Worm (Caenorhabditis elegans) whole organism, young adult: Measurements from ENCODE around the gene F42C5.4.

Experiments
- C06A6.2 ChIP-seq: fragments of 200-800 bp; sonication (Bioruptor generic); conservative IDR thresholded peaks from 2 replicates; pipeline ENCODE4 v1.3.6; 2022; ENCODE audit warnings: missing genetic modification characterization, missing compliant biosample characterization
- D2030.7 ChIP-seq: fragments of 200-800 bp; sonication (Bioruptor generic); IDR thresholded peaks from 2 replicates; pipeline ENCODE4 v1.3.6; 2022; ENCODE audit warnings: missing genetic modification reagents, missing genetic modification characterization, missing compliant biosample characterization
- F23B12.7 ChIP-seq: sonication (generic microtip); optimal IDR thresholded peaks from 2 replicates; lab custom pipeline; 2017; ENCODE audit warnings: missing genetic modification characterization, mild to moderate bottlenecking, missing compliant biosample characterization, antibody characterized with exemption, moderate library complexity; ENCODE audit not compliant: insufficient read depth
- K12H6.12 ChIP-seq: fragments of 200-800 bp; sonication (Bioruptor generic); optimal IDR thresholded peaks from 2 replicates; lab custom pipeline; 2018; ENCODE audit warnings: mild to moderate bottlenecking, missing genetic modification characterization, missing compliant biosample characterization
- T26A5.8 ChIP-seq: sonication (generic microtip); optimal IDR thresholded peaks from 2 replicates; lab custom pipeline; 2016; ENCODE audit warnings: missing genetic modification characterization, missing compliant biosample characterization
- Y56A3A.18 ChIP-seq: fragments of 200-800 bp; sonication (Bioruptor generic); IDR thresholded peaks from 2 replicates; pipeline ENCODE4 v1.3.6; 2022; ENCODE audit warnings: missing genetic modification reagents, missing genetic modification characterization, missing compliant biosample characterization
- Y95B8A.8 ChIP-seq: fragments of 200-800 bp; sonication (Bioruptor generic); IDR thresholded peaks from 2 replicates; pipeline ENCODE4 v1.3.6; 2022; ENCODE audit warnings: missing genetic modification reagents, missing genetic modification characterization, missing compliant biosample characterization
- ama-1 ChIP-seq, 3 experiments: fragments of 150-350 bp in 1 of 3; sonication (generic microtip) in 2 of 3; optimal IDR thresholded peaks; 2 replicates each; lab custom pipeline; 2014 to 2018; ENCODE audit warnings: missing biosample characterization in 2 of 3, missing genetic modification characterization in 2 of 3, missing genetic modification reagents in 2 of 3
- attf-6 ChIP-seq: fragments of 200-800 bp; sonication (Bioruptor generic); IDR thresholded peaks from 2 replicates; pipeline ENCODE4 v1.3.6; 2022; ENCODE audit warnings: missing genetic modification reagents, missing genetic modification characterization, missing compliant biosample characterization
- cebp-1 ChIP-seq, 2 experiments: fragments of 200-800 bp in 1 of 2; sonication (Bioruptor generic) in 1 of 2; sonication (generic microtip) in 1 of 2; IDR thresholded peaks in 1 of 2; optimal IDR thresholded peaks in 1 of 2; 2 replicates each; pipeline versions ENCODE4 v1.3.6 to Lab custom; 2017 to 2022; ENCODE audit warnings: missing compliant biosample characterization in 2 of 2, missing genetic modification characterization in 2 of 2, mild to moderate bottlenecking in 1 of 2, missing genetic modification reagents in 1 of 2, moderate library complexity in 1 of 2
- chd-7 ChIP-seq: sonication (generic microtip); optimal IDR thresholded peaks from 2 replicates; lab custom pipeline; 2016; ENCODE audit warnings: mild to moderate bottlenecking, missing genetic modification characterization, moderate library complexity, missing compliant biosample characterization
- dox-1 ChIP-seq: fragments of 200-800 bp; sonication (Bioruptor generic); IDR thresholded peaks from 2 replicates; pipeline ENCODE4 v1.3.6; 2022; ENCODE audit warnings: missing genetic modification reagents, missing genetic modification characterization, missing compliant biosample characterization
- dpff-1 ChIP-seq: sonication (generic microtip); optimal IDR thresholded peaks from 2 replicates; lab custom pipeline; 2017; ENCODE audit warnings: mild to moderate bottlenecking, missing genetic modification characterization, missing compliant biosample characterization
- ekl-4 ChIP-seq: fragments of 200-800 bp; sonication (Bioruptor generic); IDR thresholded peaks from 2 replicates; pipeline ENCODE4 v1.3.6; 2022; ENCODE audit warnings: missing genetic modification reagents, missing genetic modification characterization, missing compliant biosample characterization
- hmg-1.2 ChIP-seq: fragments of 200-800 bp; sonication (Bioruptor generic); IDR thresholded peaks from 2 replicates; pipeline ENCODE4 v1.3.6; 2022; ENCODE audit warnings: missing genetic modification reagents, missing genetic modification characterization, missing compliant biosample characterization
- hmg-20 ChIP-seq: fragments of 200-800 bp; sonication (Bioruptor generic); IDR thresholded peaks from 2 replicates; pipeline ENCODE4 v1.3.6; 2022; ENCODE audit warnings: missing genetic modification reagents, missing genetic modification characterization, missing compliant biosample characterization
- hsf-1 ChIP-seq: fragments of 200-800 bp; sonication (Bioruptor generic); IDR thresholded peaks from 2 replicates; pipeline ENCODE4 v1.3.6; 2022; ENCODE audit warnings: missing genetic modification reagents, missing genetic modification characterization, missing compliant biosample characterization
- lin-40 ChIP-seq: sonication (generic microtip); optimal IDR thresholded peaks from 2 replicates; lab custom pipeline; 2016; ENCODE audit warnings: missing genetic modification characterization, mild to moderate bottlenecking, missing compliant biosample characterization, missing genotype, missing genetic modification reagents
- madf-8 ChIP-seq: fragments of 200-800 bp; sonication (Bioruptor generic); conservative IDR thresholded peaks from 2 replicates; pipeline ENCODE4 v1.3.6; 2022; ENCODE audit warnings: missing genetic modification reagents, missing genetic modification characterization, missing compliant biosample characterization
- mes-4 ChIP-seq: sonication (generic microtip); optimal IDR thresholded peaks from 2 replicates; lab custom pipeline; 2016; ENCODE audit warnings: missing genotype, missing genetic modification characterization, missing compliant biosample characterization
- mxl-1 ChIP-seq: sonication (generic microtip); optimal IDR thresholded peaks from 2 replicates; lab custom pipeline; 2016; ENCODE audit warnings: missing genetic modification characterization, missing compliant biosample characterization
- nfya-1 ChIP-seq: sonication (generic microtip); optimal IDR thresholded peaks from 2 replicates; lab custom pipeline; 2017; ENCODE audit warnings: antibody characterized with exemption, missing compliant biosample characterization, missing genetic modification characterization, borderline replicate concordance; ENCODE audit not compliant: insufficient read depth
- nfya-2 ChIP-seq: fragments of 200-800 bp; sonication (Bioruptor generic); IDR thresholded peaks from 2 replicates; pipeline ENCODE4 v1.3.6; 2022; ENCODE audit warnings: missing genetic modification reagents, missing genetic modification characterization, missing compliant biosample characterization
- nfyb-1 ChIP-seq: fragments of 200-800 bp; sonication (Bioruptor generic); IDR thresholded peaks from 2 replicates; pipeline ENCODE4 v1.3.6; 2022; ENCODE audit warnings: missing genetic modification reagents, missing genetic modification characterization, missing compliant biosample characterization
- nhr-27 ChIP-seq: fragments of 200-800 bp; sonication (Bioruptor generic); optimal IDR thresholded peaks from 2 replicates; lab custom pipeline; 2018; ENCODE audit warnings: mild to moderate bottlenecking, missing genetic modification characterization, moderate library complexity, missing compliant biosample characterization
- nhr-80 ChIP-seq: sonication (generic microtip); optimal IDR thresholded peaks from 2 replicates; lab custom pipeline; 2016; ENCODE audit warnings: missing genetic modification characterization, missing compliant biosample characterization
- rec-8 ChIP-seq, 2 experiments: sonication (generic microtip); optimal IDR thresholded peaks; 2 replicates each; lab custom pipeline; 2016; ENCODE audit warnings: mild to moderate bottlenecking in 2 of 2, missing genetic modification characterization in 2 of 2, missing genetic modification reagents in 2 of 2, missing genotype in 2 of 2, missing biosample characterization in 1 of 2, missing compliant biosample characterization in 1 of 2, moderate library complexity in 1 of 2
- repo-1 ChIP-seq: sonication (generic microtip); optimal IDR thresholded peaks from 2 replicates; lab custom pipeline; 2017; ENCODE audit warnings: mild to moderate bottlenecking, missing genetic modification characterization, missing compliant biosample characterization
- snpc-1.1 ChIP-seq: sonication (generic microtip); optimal IDR thresholded peaks from 2 replicates; lab custom pipeline; 2017; ENCODE audit warnings: missing genetic modification characterization, mild to moderate bottlenecking, missing compliant biosample characterization, antibody characterized with exemption, moderate library complexity, missing genotype, missing genetic modification reagents; ENCODE audit not compliant: insufficient read depth
- sptf-2 ChIP-seq: fragments of 200-800 bp; sonication (Bioruptor generic); optimal IDR thresholded peaks from 2 replicates; lab custom pipeline; 2018; ENCODE audit warnings: mild to moderate bottlenecking, missing genetic modification characterization, missing compliant biosample characterization
- tbp1 ChIP-seq: fragments of 200-800 bp; sonication (Bioruptor generic); optimal IDR thresholded peaks from 2 replicates; lab custom pipeline; 2018; ENCODE audit warnings: mild to moderate bottlenecking, missing genetic modification characterization, missing compliant biosample characterization
- ztf-18 ChIP-seq: sonication (generic microtip); optimal IDR thresholded peaks from 2 replicates; lab custom pipeline; 2016; ENCODE audit warnings: missing genotype, mild to moderate bottlenecking, missing genetic modification characterization, missing compliant biosample characterization

F42C5.4 gene

DNA sequence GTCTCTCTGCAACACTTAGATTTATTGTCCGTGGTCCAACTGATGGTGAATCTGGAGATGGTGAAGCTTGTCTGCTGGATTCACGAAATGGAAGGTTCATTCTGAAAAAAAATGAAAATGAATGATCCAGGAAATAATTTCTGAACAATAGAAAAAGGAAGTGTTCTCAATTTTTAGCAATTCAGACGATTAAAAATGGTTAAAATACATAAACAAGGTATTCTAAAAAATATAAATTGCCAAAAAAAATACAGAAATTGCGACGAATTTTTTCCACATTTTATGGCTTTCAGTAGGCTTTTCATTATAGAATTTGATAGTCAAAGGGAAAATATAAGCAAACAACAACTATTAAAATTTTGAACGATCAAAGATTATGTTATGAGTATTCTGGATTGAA lies 28.8 kb downstream of the F42C5.4 start, which contains the start of gene glb-2:
Gene glb-2, minus strand, starts transcription at position 101 of the 400 bp plus-strand sequence.
- TF ChIP-seq nfyb-1 (GFP tag; lab: Robert Waterston, UW) (no peak), sptf-2 (no peak), ekl-4 (GFP tag; lab: Robert Waterston, UW) (no peak), Y56A3A.18 (GFP tag; lab: Robert Waterston, UW) (no peak), lin-40 (tag; lab: Kevin White, UChicago) (no peak), madf-8 (GFP tag; lab: Robert Waterston, UW) (no peak), Y95B8A.8 (no peak), ztf-18 (tag; lab: Kevin White, UChicago) (no peak), snpc-1.1 (no peak), ama-1 (optimal IDR thresholded peaks at IDR 0.05; lab: Kevin White, UChicago) (no peak), ama-1 (GFP tag; optimal IDR thresholded peaks at IDR 0.05; lab: Kevin White, UChicago) (no peak), K12H6.12 (tag; lab: Kevin White, UChicago) (no peak)
- TF ChIP-seq, all 124 proteins: peak for 0

DNA sequence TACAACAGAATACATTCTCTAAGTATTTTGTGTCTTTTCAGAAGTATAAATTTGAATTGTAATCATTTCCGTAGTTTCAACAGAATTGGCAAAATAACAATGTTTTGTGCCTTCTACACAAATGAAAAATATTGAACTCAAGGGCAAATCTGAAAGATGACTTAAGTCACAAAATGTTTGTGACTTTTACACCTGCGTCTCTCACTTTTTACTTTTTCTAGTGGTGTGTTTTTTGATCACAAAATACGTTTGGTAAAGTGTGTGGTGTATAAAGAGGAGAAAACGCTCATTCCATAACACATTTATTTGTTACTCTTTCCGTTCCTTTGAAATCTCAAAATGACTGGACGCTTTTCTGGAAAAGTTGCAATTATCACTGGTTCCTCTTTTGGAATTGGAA lies 31.3 kb downstream of the F42C5.4 start, which contains the start of gene C06E4.3:
Gene C06E4.3, plus strand, starts transcription at position 289 of the 400 bp plus-strand sequence.
- TF ChIP-seq dpff-1 (tag; lab: Kevin White, UChicago), result no peak
- TF ChIP-seq T26A5.8 (tag; lab: Kevin White, UChicago), result no peak
- TF ChIP-seq nfya-1 (tag; lab: Kevin White, UChicago), result no peak
- no peak for TF ChIP-seq chd-7 (tag; lab: Kevin White, UChicago)
- no peak for TF ChIP-seq nhr-27 (tag; lab: Kevin White, UChicago)
- TF ChIP-seq hsf-1, result no peak
- no peak for TF ChIP-seq repo-1
- no peak for TF ChIP-seq attf-6 (GFP tag; lab: Robert Waterston, UW)
- TF ChIP-seq nfya-2 (GFP tag; lab: Robert Waterston, UW), result no peak
- no peak for TF ChIP-seq mes-4 (tag; lab: Kevin White, UChicago)
- TF ChIP-seq rec-8 (tag; optimal IDR thresholded peaks at IDR 0.05; lab: Kevin White, UChicago), result no peak
- TF ChIP-seq tbp1 (GFP tag; lab: Kevin White, UChicago), result no peak
- no peak for TF ChIP-seq mxl-1 (tag; lab: Kevin White, UChicago)
- TF ChIP-seq D2030.7 (GFP tag; lab: Robert Waterston, UW), result no peak
- no peak for TF ChIP-seq ama-1 (optimal IDR thresholded peaks at IDR 0.05; lab: Kevin White, UChicago)
- TF ChIP-seq ama-1 (GFP tag; optimal IDR thresholded peaks at IDR 0.05; lab: Kevin White, UChicago), result no peak
- TF ChIP-seq hmg-20 (GFP tag; lab: Robert Waterston, UW), result no peak
- no peak; the same call in 1 of the 2 replicates for TF ChIP-seq hmg-1.2 (GFP tag; lab: Robert Waterston, UW)
- no peak for TF ChIP-seq dox-1 (GFP tag; lab: Robert Waterston, UW)
- TF ChIP-seq F23B12.7 (tag; lab: Kevin White, UChicago), result no peak

DNA sequence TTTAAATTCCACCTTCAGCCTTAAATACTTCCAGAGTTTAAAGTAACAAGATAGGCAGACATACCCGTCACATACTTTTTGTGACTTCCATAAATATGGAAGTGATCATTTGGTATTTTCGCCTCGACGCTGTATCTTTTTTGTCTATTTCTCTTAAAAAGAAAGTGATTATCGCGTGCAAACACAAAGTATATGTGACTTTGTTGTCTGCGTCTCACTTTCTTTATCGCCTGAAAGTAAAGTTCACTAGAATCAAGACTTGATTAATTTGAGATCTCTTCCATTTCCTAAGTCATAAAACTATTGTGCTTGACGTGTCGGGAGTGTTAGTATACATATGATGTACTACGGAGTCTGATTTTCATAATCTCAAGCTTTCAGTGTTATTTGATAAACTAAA lies 33.7 kb downstream of the F42C5.4 start, which contains the start of gene C06E4.6:
Gene C06E4.6, minus strand, starts transcription at position 51 of the 400 bp plus-strand sequence.
- TF ChIP-seq cebp-1 (GFP tag; IDR thresholded peaks at IDR 0.05; lab: Robert Waterston, UW), result no peak
- no peak for TF ChIP-seq cebp-1 (tag; optimal IDR thresholded peaks at IDR 0.05; lab: Kevin White, UChicago)
- TF ChIP-seq ama-1 (optimal IDR thresholded peaks at IDR 0.05; lab: Kevin White, UChicago), result no peak
- no peak for TF ChIP-seq ama-1 (GFP tag; optimal IDR thresholded peaks at IDR 0.05; lab: Kevin White, UChicago)
- TF ChIP-seq nhr-80 (tag; lab: Kevin White, UChicago), result peak; percentile 53
- TF ChIP-seq C06A6.2 (GFP tag; lab: Robert Waterston, UW), result no peak
- TF ChIP-seq hmg-1.2 (GFP tag; lab: Robert Waterston, UW), result peak; percentile 95
